Worm (Caenorhabditis elegans) whole organism, L3 larva: ENCODE measurements around the gene B0280.17.
A peak's percentile ranks its signal among the peaks of the same experiment; 100 is the strongest.

Experiments used
- egl-27 ChIP-seq: sonication (generic microtip); optimal IDR thresholded peaks from 4 replicates; lab custom pipeline; 2017; ENCODE audit warnings: missing biosample characterization, missing genetic modification reagents, missing genetic modification characterization
- elt-3 ChIP-seq, 3 experiments: fragments of 150-350 bp in 1 of 3; sonication (generic microtip) in 2 of 3; optimal IDR thresholded peaks; 2 replicates in 2 of 3; 4 replicates in 1 of 3; lab custom pipeline; 2014 to 2017; ENCODE audit warnings: missing biosample characterization in 3 of 3, missing genetic modification characterization in 3 of 3

ce11 chrIII:7141285-7141715 is 5.4 kb upstream of the B0280.17 start:
- TF ChIP-seq elt-3 (tag; optimal IDR thresholded peaks at IDR 0.05; lab: Kevin White, UChicago): peak in 1 of 3 experiments; percentile 3
- peak; percentile 78 for TF ChIP-seq egl-27 (tag; lab: Kevin White, UChicago)
